Worm (Caenorhabditis elegans): ENCODE measurements around the gene Y69H2.10.

The Y69H2.10 gene

ce11 chrV:18705319-18706062, 35.4 kb downstream of the Y69H2.10 start:
- TF ChIP-seq dao-5 (tag; optimal IDR thresholded peaks at IDR 0.05) = no peak
- TF ChIP-seq W03F9.2 (tag; optimal IDR thresholded peaks at IDR 0.05) = no peak
- TF ChIP-seq him-1 (tag; optimal IDR thresholded peaks at IDR 0.05) = no peak

- no peak for TF ChIP-seq dao-5 (tag; optimal IDR thresholded peaks at IDR 0.05)
- no peak for TF ChIP-seq him-1 (tag; optimal IDR thresholded peaks at IDR 0.05)
- TF ChIP-seq W03F9.2 (tag; optimal IDR thresholded peaks at IDR 0.05) = no peak
These were observed 36.0 kb downstream of the Y69H2.10 start, which contains the start of gene Y17D7C.1 for ce11 chrV:18706063-18706620. TSS of gene Y17D7C.1 (plus strand) at chrV:18706570.

DNA sequence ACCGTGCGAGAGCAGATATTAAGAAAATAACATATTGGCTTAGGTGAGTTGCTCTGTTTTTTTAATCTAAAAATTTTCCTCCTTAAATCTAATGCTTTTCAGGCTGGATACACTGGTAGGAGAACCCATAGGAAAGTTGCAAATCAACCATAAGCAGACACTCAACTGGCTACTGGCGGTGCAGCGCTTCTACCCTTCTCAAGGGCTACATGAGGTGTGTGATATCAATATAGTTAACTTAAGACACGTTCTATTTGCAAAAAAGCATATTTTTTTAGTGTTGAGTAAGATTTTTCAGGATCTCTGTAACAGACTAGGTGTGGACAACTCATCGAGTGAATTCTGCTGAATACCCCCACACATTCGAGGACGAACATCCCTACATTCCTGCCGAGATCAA, 37.9 kb downstream of the Y69H2.10 start:
- TF ChIP-seq W03F9.2 (tag; optimal IDR thresholded peaks at IDR 0.05) (no peak), him-1 (tag; optimal IDR thresholded peaks at IDR 0.05) (no peak), dao-5 (tag; optimal IDR thresholded peaks at IDR 0.05) (no peak)

DNA sequence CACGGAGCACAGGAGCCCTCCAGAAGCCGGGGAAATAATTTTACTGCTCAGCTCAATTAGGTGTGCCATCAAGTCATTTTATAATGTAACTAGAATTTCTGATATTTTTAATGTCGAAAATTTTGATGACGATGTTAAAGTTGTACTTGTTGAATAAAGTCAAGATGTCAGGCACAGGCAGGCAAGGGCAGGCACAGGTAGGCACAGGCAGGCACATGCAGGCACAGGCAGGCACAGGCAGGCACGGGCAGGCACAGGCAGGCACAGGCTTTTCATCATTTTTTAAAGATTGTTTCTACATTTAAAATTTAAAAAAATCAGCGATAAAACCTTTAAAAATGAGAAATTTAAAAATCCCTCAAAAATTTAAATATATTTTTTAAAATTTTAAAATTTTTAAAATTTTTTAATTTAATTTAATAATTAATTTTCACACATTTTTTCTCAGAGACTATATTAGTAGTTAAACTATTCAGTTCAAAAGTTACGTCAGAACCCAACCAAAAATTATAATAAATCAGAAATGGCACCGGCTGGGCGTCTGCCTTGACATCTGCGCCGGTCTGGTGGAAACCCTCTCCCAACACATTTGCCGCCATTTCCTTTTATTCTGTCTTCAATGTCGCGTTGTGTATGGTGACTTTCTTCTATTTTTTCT, 39.2 kb downstream of the Y69H2.10 start, which contains the start of gene Y17D7C.6:
Y17D7C.6 (plus strand) TSS at position 608 of the 658 bp plus-strand sequence.
- TF ChIP-seq him-1 (tag; optimal IDR thresholded peaks at IDR 0.05) = no peak
- TF ChIP-seq dao-5 (tag; optimal IDR thresholded peaks at IDR 0.05) = no peak
- no peak for TF ChIP-seq W03F9.2 (tag; optimal IDR thresholded peaks at IDR 0.05)

- TF ChIP-seq dao-5 (tag; optimal IDR thresholded peaks at IDR 0.05) = no peak
- TF ChIP-seq W03F9.2 (tag; optimal IDR thresholded peaks at IDR 0.05) = no peak
- TF ChIP-seq him-1 (tag; optimal IDR thresholded peaks at IDR 0.05) = no peak
These were observed 40.0 kb downstream of the Y69H2.10 start for ce11 chrV:18710045-18710490.

- TF ChIP-seq dao-5 (tag; optimal IDR thresholded peaks at IDR 0.05) = no peak
- no peak for TF ChIP-seq him-1 (tag; optimal IDR thresholded peaks at IDR 0.05)
- no peak for TF ChIP-seq W03F9.2 (tag; optimal IDR thresholded peaks at IDR 0.05)
These were observed 41.2 kb downstream of the Y69H2.10 start for ce11 chrV:18711362-18711761.

ce11 chrV:18712118-18712517, 42.0 kb downstream of the Y69H2.10 start:
- TF ChIP-seq him-1 (tag; optimal IDR thresholded peaks at IDR 0.05) = no peak
- no peak for TF ChIP-seq W03F9.2 (tag; optimal IDR thresholded peaks at IDR 0.05)
- no peak for TF ChIP-seq dao-5 (tag; optimal IDR thresholded peaks at IDR 0.05)

- TF ChIP-seq W03F9.2 (tag; optimal IDR thresholded peaks at IDR 0.05) (no peak), him-1 (tag; optimal IDR thresholded peaks at IDR 0.05) (no peak), dao-5 (tag; optimal IDR thresholded peaks at IDR 0.05) (no peak)
These were observed 49.3 kb downstream of the Y69H2.10 start for ce11 chrV:18719412-18719811.

ce11 chrV:18719956-18720489, 49.9 kb downstream of the Y69H2.10 start, which contains the start of gene Y17D7C.2:
TSS of gene Y17D7C.2 (minus strand) at chrV:18719987.
- TF ChIP-seq dao-5 (tag; optimal IDR thresholded peaks at IDR 0.05) (no peak), W03F9.2 (tag; optimal IDR thresholded peaks at IDR 0.05) (no peak), him-1 (tag; optimal IDR thresholded peaks at IDR 0.05) (no peak)

- TF ChIP-seq dao-5 (tag; optimal IDR thresholded peaks at IDR 0.05) (no peak), him-1 (tag; optimal IDR thresholded peaks at IDR 0.05) (no peak), W03F9.2 (tag; optimal IDR thresholded peaks at IDR 0.05) (no peak)
These were observed 51.8 kb downstream of the Y69H2.10 start for ce11 chrV:18721873-18722272.

DNA sequence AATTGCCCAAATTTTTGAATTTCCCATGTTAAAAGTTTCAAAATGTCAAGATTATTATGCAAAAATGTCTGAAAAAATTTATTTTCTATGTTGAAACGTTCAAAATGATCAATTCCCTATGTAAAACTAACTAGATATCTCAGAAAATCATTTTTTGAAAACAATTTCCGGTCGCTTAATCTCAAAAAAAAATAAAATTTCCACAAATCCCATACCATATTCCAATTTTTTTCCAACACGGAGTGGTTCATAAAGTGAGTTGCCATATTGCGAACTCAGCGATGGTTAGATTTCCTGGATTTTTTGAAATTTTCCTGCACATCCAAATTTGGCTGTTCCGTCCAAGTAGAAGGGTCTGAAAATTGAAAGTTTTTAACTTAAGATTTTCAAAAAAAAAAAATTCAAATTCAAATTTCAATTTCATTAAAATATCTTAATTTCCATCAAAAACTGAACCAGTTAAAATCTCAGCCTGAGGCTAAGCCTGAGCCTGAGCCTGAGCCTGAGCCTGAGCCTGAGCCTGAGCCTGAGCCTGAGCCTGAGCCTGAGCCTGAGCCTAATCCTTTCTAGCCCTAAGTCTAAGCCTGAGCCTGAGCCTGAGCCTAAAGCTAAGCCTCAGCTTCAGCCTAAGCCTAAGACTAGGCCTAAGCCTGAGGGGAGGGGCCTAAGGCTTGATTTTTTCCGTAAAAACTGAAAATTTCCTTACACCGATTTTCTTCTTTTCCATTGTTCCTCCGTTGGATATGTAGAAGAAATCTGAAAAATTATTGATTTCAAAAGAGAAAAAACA, 52.6 kb downstream of the Y69H2.10 start:
- TF ChIP-seq dao-5 (tag; optimal IDR thresholded peaks at IDR 0.05) = no peak
- TF ChIP-seq W03F9.2 (tag; optimal IDR thresholded peaks at IDR 0.05) = no peak
- no peak for TF ChIP-seq him-1 (tag; optimal IDR thresholded peaks at IDR 0.05)

- TF ChIP-seq him-1 (tag; optimal IDR thresholded peaks at IDR 0.05) (no peak), dao-5 (tag; optimal IDR thresholded peaks at IDR 0.05) (no peak), W03F9.2 (tag; optimal IDR thresholded peaks at IDR 0.05) (peak; percentile 58)
These were observed 53.5 kb downstream of the Y69H2.10 start for ce11 chrV:18723604-18724003.

ce11 chrV:18724076-18724475, 54.0 kb downstream of the Y69H2.10 start:
- no peak for TF ChIP-seq W03F9.2 (tag; optimal IDR thresholded peaks at IDR 0.05)
- TF ChIP-seq him-1 (tag; optimal IDR thresholded peaks at IDR 0.05) = no peak
- TF ChIP-seq dao-5 (tag; optimal IDR thresholded peaks at IDR 0.05) = no peak

All from whole organism, L4/young adult.